Worm (Caenorhabditis elegans) whole organism, midembryonic: ENCODE measurements around the gene F32D8.4.

Experiments
- T22C8.4 ChIP-seq: fragments of 200-800 bp; sonication (Bioruptor generic); IDR thresholded peaks from 2 replicates; pipeline ENCODE4 v1.3.6; 2022; ENCODE audit warnings: missing genetic modification characterization, missing compliant biosample characterization
- cog-1 ChIP-seq: sonication (generic microtip); optimal IDR thresholded peaks from 2 replicates; lab custom pipeline; 2016; ENCODE audit warnings: missing genetic modification characterization, missing compliant biosample characterization
- flt-1 ChIP-seq: fragments of 200-800 bp; sonication (Bioruptor generic); IDR thresholded peaks from 2 replicates; pipeline ENCODE4 v1.3.6; 2022; ENCODE audit warnings: missing genetic modification characterization, missing compliant biosample characterization
- klf-2 ChIP-seq: fragments of 200-800 bp; sonication (Bioruptor generic); conservative IDR thresholded peaks from 2 replicates; pipeline ENCODE4 v1.3.6; 2022; ENCODE audit warnings: missing genetic modification reagents, missing genetic modification characterization, missing compliant biosample characterization
- med-1 ChIP-seq: sonication (generic microtip); optimal IDR thresholded peaks from 2 replicates; lab custom pipeline; 2017; ENCODE audit warnings: missing genetic modification characterization, mild to moderate bottlenecking, missing compliant biosample characterization, antibody characterized with exemption, missing genetic modification reagents; ENCODE audit not compliant: insufficient read depth
- ref-1 ChIP-seq: fragments of 200-800 bp; sonication (Bioruptor generic); conservative IDR thresholded peaks from 2 replicates; pipeline ENCODE4 v1.3.6; 2022; ENCODE audit warnings: missing genetic modification reagents, missing genetic modification characterization, missing compliant biosample characterization
- tab-1 ChIP-seq: fragments of 200-800 bp; sonication (Bioruptor generic); IDR thresholded peaks from 2 replicates; pipeline ENCODE4 v1.3.6; 2022; ENCODE audit warnings: missing genetic modification characterization, missing compliant biosample characterization
- ztf-23 ChIP-seq: fragments of 200-800 bp; sonication (Bioruptor generic); IDR thresholded peaks from 2 replicates; pipeline ENCODE4 v1.3.6; 2022; ENCODE audit warnings: missing genetic modification reagents, missing genetic modification characterization, missing compliant biosample characterization
- ztf-29 ChIP-seq: fragments of 200-800 bp; sonication (Bioruptor generic); IDR thresholded peaks from 2 replicates; pipeline ENCODE4 v1.3.6; 2022; ENCODE audit warnings: missing genetic modification reagents, missing genetic modification characterization, missing compliant biosample characterization

The F32D8.4 gene

DNA sequence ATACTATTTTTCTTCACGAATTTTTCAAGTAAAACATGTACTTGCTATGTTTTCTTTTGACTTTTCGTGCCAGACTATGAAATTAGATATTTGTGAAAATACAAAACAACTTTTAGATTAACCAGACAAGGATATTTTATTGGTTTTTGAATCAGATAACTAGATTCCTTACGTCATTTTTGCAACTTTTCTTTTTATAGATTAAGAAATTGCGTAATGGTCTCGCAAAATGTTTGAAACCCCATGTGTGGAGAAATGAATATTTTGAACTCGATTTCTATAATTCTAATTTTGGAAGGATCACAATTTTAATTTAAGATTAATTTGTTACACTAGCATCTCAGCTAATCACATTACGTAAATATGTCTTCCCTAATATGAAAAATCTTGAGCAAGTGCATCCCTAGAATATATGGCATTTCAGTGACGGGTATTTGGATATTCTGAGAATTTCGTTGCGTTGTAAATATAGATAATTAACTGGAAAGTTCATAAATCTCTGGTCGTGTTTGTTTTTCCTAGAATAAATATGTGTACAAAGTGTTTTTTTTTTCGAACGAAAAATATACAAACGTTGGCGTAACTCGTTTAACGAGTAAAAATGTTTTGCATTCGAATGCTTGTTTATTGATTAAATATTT lies 30.8 kb downstream of the F32D8.4 start:
- TF ChIP-seq ztf-23 (no peak), med-1 (GFP tag; lab: Kevin White, UChicago) (no peak), klf-2 (GFP tag; lab: Robert Waterston, UW) (no peak), ztf-29 (GFP tag; lab: Robert Waterston, UW) (no peak), tab-1 (GFP tag; lab: Robert Waterston, UW) (no peak), flt-1 (GFP tag; lab: Robert Waterston, UW) (no peak), T22C8.4 (no peak), cog-1 (no peak), ref-1 (no peak)

DNA sequence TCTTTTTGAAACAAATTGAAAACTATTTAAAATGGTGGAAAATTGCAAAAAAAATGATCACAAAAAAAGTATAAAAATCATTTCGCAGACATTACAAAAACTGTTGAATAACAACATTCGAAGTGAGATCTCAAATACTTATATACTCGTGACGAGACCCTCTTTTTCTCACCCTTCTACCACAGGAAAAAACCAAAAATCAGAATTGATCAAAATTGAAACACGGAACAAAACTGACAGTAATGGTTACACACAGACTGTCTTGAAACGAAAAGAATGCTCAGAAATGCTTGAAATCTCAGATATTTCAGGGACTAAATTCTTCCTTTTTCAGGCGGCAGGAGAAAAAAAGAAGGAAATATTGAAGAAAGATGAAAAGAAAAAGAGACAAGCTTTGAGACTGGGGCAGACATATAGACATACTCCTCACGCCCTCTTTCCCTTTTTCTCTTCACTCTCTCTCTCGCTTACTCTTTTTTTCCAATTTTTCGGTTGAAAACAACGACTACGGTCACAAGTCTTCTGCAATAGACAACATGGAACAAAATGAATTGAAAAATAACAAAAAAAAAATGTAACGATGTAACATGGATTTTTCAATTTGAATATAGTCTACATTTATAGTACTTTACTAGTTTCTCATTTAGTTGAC lies 31.6 kb downstream of the F32D8.4 start:
- TF ChIP-seq med-1 (GFP tag; lab: Kevin White, UChicago) (no peak), ref-1 (no peak), ztf-29 (GFP tag; lab: Robert Waterston, UW) (no peak), ztf-23 (no peak), cog-1 (no peak), klf-2 (GFP tag; lab: Robert Waterston, UW) (no peak)

DNA sequence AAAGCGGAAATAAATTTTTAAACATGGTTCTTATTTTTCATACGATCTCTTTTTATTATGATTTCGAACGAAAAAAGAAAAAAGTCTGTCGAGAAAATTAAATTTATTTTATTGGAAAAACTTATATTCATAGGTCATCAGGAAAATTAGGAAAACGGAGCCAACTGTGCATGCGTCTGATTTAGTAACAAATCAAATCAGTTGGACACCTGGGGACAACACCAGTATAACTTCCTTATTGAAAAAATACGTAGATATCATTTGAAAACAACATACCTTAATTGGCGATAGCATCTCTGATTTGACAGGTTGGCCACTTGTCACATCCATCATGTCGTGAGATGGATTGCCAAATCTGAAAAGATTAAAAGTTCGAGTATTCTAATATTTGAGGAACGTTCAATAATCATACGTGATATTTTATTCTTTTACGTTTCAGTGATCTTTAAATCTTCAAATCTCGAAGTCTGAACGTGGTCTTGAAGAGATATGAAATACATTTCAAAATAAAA lies 32.8 kb downstream of the F32D8.4 start:
- no peak for TF ChIP-seq cog-1
- no peak for TF ChIP-seq tab-1 (GFP tag; lab: Robert Waterston, UW)
- no peak for TF ChIP-seq med-1 (GFP tag; lab: Kevin White, UChicago)
- no peak for TF ChIP-seq klf-2 (GFP tag; lab: Robert Waterston, UW)
- no peak for TF ChIP-seq ref-1
- TF ChIP-seq flt-1 (GFP tag; lab: Robert Waterston, UW), result no peak
- no peak for TF ChIP-seq ztf-23
- TF ChIP-seq T22C8.4, result no peak
- no peak for TF ChIP-seq ztf-29 (GFP tag; lab: Robert Waterston, UW)

DNA sequence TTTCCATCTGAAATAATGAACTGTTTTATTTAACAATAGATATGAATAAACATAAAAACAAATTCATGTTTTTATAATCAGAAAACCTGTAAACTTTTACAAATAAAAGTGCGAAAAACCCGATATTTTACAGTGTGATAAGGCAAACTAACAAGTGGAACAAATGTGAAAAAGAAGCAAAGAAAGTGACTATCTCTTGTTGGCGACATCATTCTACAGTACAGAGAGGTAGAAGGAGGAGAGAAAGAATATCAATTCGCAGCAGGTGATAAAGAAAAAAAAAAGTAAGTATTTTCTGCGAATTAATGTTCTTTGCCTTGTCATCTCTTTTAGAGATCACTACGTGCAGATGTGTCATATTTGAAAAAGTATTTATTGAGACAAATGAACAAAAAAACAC lies 33.6 kb downstream of the F32D8.4 start:
- TF ChIP-seq ztf-23, result no peak
- TF ChIP-seq cog-1, result no peak
- no peak for TF ChIP-seq ztf-29 (GFP tag; lab: Robert Waterston, UW)
- TF ChIP-seq tab-1 (GFP tag; lab: Robert Waterston, UW), result no peak
- TF ChIP-seq flt-1 (GFP tag; lab: Robert Waterston, UW), result no peak
- no peak for TF ChIP-seq ref-1
- TF ChIP-seq med-1 (GFP tag; lab: Kevin White, UChicago), result no peak
- no peak for TF ChIP-seq klf-2 (GFP tag; lab: Robert Waterston, UW)
- TF ChIP-seq T22C8.4, result no peak

DNA sequence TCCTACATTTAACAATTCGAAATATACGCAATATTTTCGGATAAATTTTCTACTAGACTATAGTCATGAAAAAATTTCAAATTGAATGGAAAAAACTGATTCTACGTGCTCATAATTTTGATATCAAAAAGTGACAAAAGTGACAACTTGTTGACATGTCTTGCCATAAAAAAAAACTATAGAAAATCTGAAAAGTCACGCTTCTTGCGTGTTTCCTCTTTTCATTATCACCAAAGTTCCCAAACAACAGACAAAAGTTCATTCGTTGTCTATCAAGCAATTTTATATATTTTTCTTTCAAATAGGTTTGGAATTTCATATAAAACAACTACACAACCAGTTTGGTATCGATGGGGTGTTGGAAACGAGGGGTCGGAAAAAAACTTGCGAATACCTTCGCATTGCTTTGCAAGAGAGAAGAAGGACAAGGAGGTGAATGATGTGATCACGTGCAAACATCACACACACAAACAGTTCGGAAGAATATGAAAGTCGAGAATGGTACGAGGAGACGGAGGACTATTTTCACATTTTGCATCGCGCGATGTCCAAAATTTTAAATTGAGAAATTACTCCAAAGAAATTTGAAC lies 34.2 kb downstream of the F32D8.4 start:
- TF ChIP-seq klf-2 (GFP tag; lab: Robert Waterston, UW) (no peak), T22C8.4 (no peak), flt-1 (GFP tag; lab: Robert Waterston, UW) (no peak), med-1 (GFP tag; lab: Kevin White, UChicago) (no peak), ztf-23 (no peak), ref-1 (no peak), cog-1 (no peak), ztf-29 (GFP tag; lab: Robert Waterston, UW) (no peak), tab-1 (GFP tag; lab: Robert Waterston, UW) (no peak)

DNA sequence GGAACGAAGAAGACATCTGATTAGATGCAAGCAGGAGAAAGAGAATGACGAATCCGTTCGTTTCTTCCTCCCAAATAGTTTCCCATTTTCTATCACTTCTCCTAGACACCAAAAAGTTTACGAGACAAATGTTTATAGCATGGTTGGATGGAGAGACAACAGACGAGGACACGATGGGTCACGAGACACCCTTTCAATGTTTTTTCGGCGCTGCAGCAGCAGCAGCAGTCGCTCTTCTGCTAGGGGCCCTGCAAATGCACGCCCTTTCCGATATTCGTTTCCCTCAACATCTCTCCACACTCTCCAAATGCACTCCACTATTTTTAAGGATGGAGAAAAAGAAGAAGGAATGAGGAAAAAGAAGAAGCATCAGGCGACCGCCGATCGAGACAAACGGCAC lies 35.0 kb downstream of the F32D8.4 start:
- no peak for TF ChIP-seq cog-1
- TF ChIP-seq ztf-23, result 0 out of 2 replicates have a peak, but pooled peaks have one; percentile 8
- peak; percentile 42; the same call in 1 of the 2 replicates for TF ChIP-seq flt-1 (GFP tag; lab: Robert Waterston, UW)

DNA sequence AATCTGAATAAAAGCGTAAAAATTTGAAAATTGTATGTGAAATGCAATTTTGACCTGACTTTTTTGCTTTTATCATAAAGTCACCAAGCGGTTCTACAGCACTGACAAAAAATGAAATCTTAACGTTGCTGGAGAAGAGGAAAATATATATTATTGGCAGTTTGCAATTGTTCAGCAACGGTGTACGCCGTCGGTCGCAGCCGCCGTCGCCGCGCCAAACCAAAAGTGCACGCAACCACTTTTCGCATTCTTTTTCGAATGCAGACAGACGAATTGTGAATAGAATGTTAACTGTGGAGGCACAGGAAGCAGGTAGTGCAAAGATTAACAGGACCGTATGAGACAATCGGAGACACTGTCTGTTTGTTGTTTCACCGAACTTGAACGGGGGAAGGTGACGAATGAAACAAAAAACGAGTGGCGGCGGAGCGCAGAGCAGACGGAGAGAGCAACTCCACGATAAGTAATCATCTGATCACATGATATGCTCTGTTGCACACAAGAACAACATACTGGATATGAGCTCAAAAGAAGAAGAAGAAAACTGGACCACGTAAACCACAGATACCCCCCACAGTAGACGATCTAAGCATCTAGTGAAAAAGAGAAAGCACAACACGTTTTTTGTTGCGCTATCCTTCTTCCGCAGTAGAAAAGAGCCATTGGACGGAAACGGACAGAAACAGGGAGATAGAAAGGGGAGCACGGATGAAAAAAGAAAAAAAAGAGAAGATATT lies 36.3 kb downstream of the F32D8.4 start:
- TF ChIP-seq flt-1 (GFP tag; lab: Robert Waterston, UW) (no peak), ztf-29 (GFP tag; lab: Robert Waterston, UW) (no peak), klf-2 (GFP tag; lab: Robert Waterston, UW) (no peak), T22C8.4 (no peak), ztf-23 (no peak), med-1 (GFP tag; lab: Kevin White, UChicago) (no peak), tab-1 (GFP tag; lab: Robert Waterston, UW) (no peak), cog-1 (no peak)

DNA sequence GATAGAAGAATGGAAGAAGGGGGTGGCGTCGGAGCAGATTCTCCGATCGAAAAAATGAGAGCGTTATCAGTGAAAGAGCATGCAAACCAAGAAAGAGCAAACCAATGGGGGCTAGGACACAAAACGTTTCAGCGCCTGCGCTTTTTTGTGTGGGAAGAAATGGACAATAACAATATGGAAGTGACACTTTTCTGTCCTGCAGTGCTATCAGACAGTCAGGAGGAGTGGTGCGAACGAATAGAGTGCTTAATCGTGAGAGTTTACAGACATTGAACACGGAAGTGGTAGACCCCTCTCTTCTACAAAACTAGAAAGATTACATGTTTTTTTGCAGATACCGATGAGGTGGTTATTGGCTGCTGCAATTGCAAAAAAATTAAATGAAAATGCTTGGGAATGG lies 38.0 kb downstream of the F32D8.4 start:
- TF ChIP-seq med-1 (GFP tag; lab: Kevin White, UChicago) (no peak), T22C8.4 (no peak), flt-1 (GFP tag; lab: Robert Waterston, UW) (no peak), ztf-23 (no peak), cog-1 (no peak), ztf-29 (GFP tag; lab: Robert Waterston, UW) (no peak), tab-1 (GFP tag; lab: Robert Waterston, UW) (no peak), ref-1 (no peak), klf-2 (GFP tag; lab: Robert Waterston, UW) (no peak)

DNA sequence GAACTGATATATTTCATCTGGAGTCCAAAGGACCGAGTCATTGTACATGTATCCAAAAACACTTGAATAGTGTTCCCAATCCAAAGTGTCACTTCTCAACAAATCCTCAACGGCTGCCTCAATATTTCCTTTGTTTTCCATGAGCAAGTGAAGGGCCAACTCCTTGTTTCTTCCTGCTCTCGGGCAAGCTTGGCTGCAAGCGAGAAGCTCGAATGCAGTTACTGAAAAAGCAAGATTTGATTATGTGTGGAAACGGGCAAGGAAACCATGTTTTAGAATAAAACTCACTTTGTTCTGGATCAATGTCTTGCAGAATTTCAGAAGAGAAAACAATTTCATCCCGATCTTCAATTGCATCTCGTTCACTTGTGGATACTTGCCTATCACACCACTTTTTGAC lies 39.2 kb downstream of the F32D8.4 start:
- TF ChIP-seq klf-2 (GFP tag; lab: Robert Waterston, UW) (no peak), ztf-29 (GFP tag; lab: Robert Waterston, UW) (no peak), tab-1 (GFP tag; lab: Robert Waterston, UW) (no peak), ztf-23 (no peak), T22C8.4 (no peak), cog-1 (no peak), flt-1 (GFP tag; lab: Robert Waterston, UW) (no peak), med-1 (GFP tag; lab: Kevin White, UChicago) (no peak), ref-1 (no peak)
